Fruit fly (Drosophila melanogaster): Measurements from ENCODE around the gene Sdhaf3.

DNA sequence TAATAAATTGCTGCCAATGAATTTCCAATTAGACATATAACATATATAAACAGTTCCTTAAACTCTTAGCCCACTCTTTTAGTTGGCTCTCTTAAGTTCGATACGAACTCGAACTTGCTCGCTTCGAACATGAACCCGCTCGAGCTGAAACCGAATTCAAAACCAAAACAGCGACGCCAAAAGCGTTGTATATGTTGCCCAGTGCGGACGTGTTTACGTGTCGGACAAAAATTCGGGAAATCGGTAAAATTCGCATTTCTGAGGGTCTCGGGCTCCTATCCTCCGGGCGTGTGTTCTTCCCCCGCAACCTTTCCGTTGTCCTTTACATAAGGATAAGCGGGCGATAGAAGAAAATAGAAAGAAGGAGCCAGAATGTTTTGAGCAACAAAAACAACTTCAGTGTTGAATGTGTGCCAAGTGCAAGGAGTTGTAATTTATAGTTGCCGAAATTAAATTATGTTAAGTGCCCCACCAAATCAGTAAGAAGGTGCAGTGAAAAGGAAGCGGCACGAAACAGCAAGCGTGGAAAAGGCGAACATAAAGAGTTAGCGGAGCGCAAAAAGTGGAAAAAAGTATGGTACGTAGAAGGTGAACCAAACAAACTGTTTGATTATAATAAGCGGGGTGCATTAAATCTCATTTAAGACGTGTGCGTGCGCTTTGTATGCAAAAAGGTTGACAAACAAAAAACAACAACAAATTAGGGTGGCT is 20.5 kb upstream of the Sdhaf3 start, which contains the start of gene CG42342:
- TF ChIP-seq Rel (GFP tag; optimal IDR thresholded peaks at IDR 0.05) (no peak), Rel (tag; optimal IDR thresholded peaks at IDR 0.05) (no peak), HLH106 (tag; optimal IDR thresholded peaks at IDR 0.05) (no peak), dmrt93B (GFP tag; optimal IDR thresholded peaks at IDR 0.05) (no peak), lola (GFP tag; optimal IDR thresholded peaks at IDR 0.05) (no peak), CG32264 (GFP tag; optimal IDR thresholded peaks at IDR 0.05) (no peak), dsf (GFP tag; optimal IDR thresholded peaks at IDR 0.05; ENCODE audit: borderline replicate concordance) (no peak), pan (optimal IDR thresholded peaks at IDR 0.05) (no peak), Dfd (GFP tag; optimal IDR thresholded peaks at IDR 0.05) (no peak), sage (GFP tag; optimal IDR thresholded peaks at IDR 0.05) (no peak), Hr78 (GFP tag; optimal IDR thresholded peaks at IDR 0.05) (no peak), Myc (optimal IDR thresholded peaks at IDR 0.05) (no peak), rgr (GFP tag; optimal IDR thresholded peaks at IDR 0.05) (no peak)
